Worm (Caenorhabditis elegans) whole organism, midembryonic: ENCODE data around the gene C41H7.9.

Experiments used
- T22C8.4 ChIP-seq: fragments of 200-800 bp; sonication (Bioruptor generic); IDR thresholded peaks from 2 replicates; pipeline ENCODE4 v1.3.6; 2022; ENCODE audit warnings: missing genetic modification characterization, missing compliant biosample characterization
- flt-1 ChIP-seq: fragments of 200-800 bp; sonication (Bioruptor generic); IDR thresholded peaks from 2 replicates; pipeline ENCODE4 v1.3.6; 2022; ENCODE audit warnings: missing genetic modification characterization, missing compliant biosample characterization
- klf-2 ChIP-seq: fragments of 200-800 bp; sonication (Bioruptor generic); conservative IDR thresholded peaks from 2 replicates; pipeline ENCODE4 v1.3.6; 2022; ENCODE audit warnings: missing genetic modification reagents, missing genetic modification characterization, missing compliant biosample characterization
- ztf-23 ChIP-seq: fragments of 200-800 bp; sonication (Bioruptor generic); IDR thresholded peaks from 2 replicates; pipeline ENCODE4 v1.3.6; 2022; ENCODE audit warnings: missing genetic modification reagents, missing genetic modification characterization, missing compliant biosample characterization

DNA sequence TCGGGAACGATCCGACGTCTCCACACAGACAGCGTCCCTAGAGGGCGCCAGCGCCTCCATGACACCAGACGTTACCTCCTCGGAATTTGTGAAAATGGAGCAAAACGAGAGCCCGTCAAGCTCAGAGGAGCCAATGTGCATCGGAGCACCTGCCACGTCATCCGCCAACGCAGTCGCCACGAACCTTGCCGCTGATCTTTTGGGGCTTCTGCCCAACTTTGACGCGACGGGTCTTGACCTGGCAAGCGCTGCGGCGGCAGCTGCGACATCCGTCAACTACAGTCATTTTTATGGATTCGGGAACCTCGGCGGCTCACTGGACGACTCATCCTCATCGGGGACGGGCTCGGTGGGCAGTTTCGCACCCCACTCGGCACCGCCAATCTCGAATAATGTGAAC, 26.6 kb downstream of the C41H7.9 start:
- TF ChIP-seq T22C8.4 (GFP tag; lab: Robert Waterston, UW) (no peak), flt-1 (GFP tag; lab: Robert Waterston, UW) (no peak), ztf-23 (no peak), klf-2 (GFP tag; lab: Robert Waterston, UW) (no peak)
